Worm (Caenorhabditis elegans) whole organism, dauer: Measurements from ENCODE around the gene igeg-2.

Experiments
- unc-62 ChIP-seq: sonication (generic microtip); optimal IDR thresholded peaks from 2 replicates; lab custom pipeline; 2017; ENCODE audit warnings: missing biosample characterization, missing genetic modification reagents, missing genetic modification characterization

The igeg-2 gene

DNA sequence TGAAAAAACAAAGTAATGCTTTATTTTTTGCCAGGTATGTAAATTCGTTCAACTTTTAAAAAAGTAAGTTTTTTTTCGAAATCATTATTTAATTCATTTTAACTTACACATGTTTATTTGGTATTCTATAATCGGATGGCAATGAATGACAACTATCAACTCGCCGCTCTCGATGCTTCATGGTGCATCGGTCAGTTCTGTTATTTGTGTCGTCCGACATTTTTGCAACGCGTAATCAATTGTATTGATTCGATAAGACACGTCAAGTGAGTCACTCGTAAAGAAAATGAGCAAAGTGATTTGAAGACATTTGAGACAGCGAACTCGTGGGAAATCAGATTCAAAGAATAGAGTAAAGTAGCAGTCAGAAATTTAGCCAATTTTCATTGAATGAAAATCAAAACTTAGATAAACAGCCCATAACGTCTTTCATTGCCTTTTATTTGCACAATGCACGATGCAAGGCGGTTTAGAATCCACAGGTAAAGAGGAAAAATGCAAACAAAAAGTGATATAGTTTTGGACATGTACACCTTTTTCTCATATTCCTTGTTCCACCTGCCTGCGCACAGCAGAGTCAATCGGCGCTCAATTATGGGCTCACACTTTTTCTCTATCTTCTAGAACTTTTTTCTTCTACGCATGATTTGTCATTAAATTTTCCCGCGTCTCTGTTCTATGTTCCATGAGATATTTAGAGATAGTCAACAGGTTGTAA lies 45.8 kb downstream of the igeg-2 start:
- no peak for TF ChIP-seq unc-62 (GFP tag; lab: Kevin White, UChicago)
